Worm (Caenorhabditis elegans): ENCODE measurements around the gene Y49F6B.12.

DNA sequence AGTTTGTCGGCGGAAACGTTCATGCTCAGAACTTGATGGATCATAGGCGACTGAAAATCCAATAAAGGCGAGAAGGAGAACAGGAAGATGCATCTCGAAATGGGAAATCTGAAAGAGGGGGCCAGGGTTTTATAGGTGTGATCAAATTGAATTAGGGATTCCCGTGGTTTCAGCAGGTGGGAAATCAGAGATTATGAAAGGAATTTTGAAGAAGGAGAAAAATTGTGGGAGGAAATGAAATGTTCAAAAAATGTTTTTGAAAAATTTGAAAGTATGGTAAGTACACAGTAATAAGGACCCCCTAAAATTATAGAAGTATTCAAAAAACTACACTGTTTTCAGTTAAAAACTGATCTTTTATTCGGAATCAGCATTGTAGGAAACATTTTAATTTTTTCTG lies 1.7 kb downstream of the Y49F6B.12 start, which contains the start of gene Y49F6B.20:
- no peak for TF ChIP-seq dao-5 (tag; optimal IDR thresholded peaks at IDR 0.05)
- no peak for TF ChIP-seq W03F9.2 (tag; optimal IDR thresholded peaks at IDR 0.05)
